Worm (Caenorhabditis elegans) whole organism, L2 larva: ENCODE data around the gene W02B12.1.
A peak's percentile ranks its signal among the peaks of the same experiment; 100 is the strongest.

Experiments
- C34F6.9 ChIP-seq: fragments of 150-350 bp; optimal IDR thresholded peaks from 2 replicates; lab custom pipeline; 2014; ENCODE audit warnings: missing biosample characterization, missing genetic modification characterization
- F13H6.1 ChIP-seq: sonication (generic microtip); optimal IDR thresholded peaks from 2 replicates; lab custom pipeline; 2016; ENCODE audit warnings: missing genetic modification characterization, missing compliant biosample characterization
- R02D3.7 ChIP-seq: fragments of 150-350 bp; optimal IDR thresholded peaks from 2 replicates; lab custom pipeline; 2014; ENCODE audit warnings: missing biosample characterization, missing genetic modification characterization
- Y55F3AM.14 ChIP-seq: fragments of 200-800 bp; sonication (Bioruptor generic); optimal IDR thresholded peaks from 2 replicates; lab custom pipeline; 2018; ENCODE audit warnings: mild to moderate bottlenecking, missing genetic modification characterization, missing compliant biosample characterization
- ZK546.5 ChIP-seq: sonication (generic microtip); optimal IDR thresholded peaks from 2 replicates; lab custom pipeline; 2017; ENCODE audit warnings: missing biosample characterization, missing genetic modification characterization
- alr-1 ChIP-seq: fragments of 150-350 bp; optimal IDR thresholded peaks from 2 replicates; lab custom pipeline; 2014; ENCODE audit warnings: missing biosample characterization, missing genetic modification characterization
- aly-2 ChIP-seq: fragments of 150-350 bp; optimal IDR thresholded peaks from 2 replicates; lab custom pipeline; 2014; ENCODE audit warnings: missing biosample characterization, missing genetic modification characterization
- ama-1 ChIP-seq: fragments of 150-350 bp; optimal IDR thresholded peaks from 2 replicates; lab custom pipeline; 2018; ENCODE audit warnings: inconsistent platforms
- blmp-1 ChIP-seq: sonication (generic microtip); optimal IDR thresholded peaks from 2 replicates; lab custom pipeline; 2017; ENCODE audit warnings: missing genetic modification characterization, mild to moderate bottlenecking, missing compliant biosample characterization, antibody characterized with exemption, moderate library complexity; ENCODE audit not compliant: insufficient read depth
- ceh-16 ChIP-seq: fragments of 150-350 bp; optimal IDR thresholded peaks from 2 replicates; lab custom pipeline; 2014; ENCODE audit warnings: missing biosample characterization, missing genetic modification characterization
- ceh-82 ChIP-seq: fragments of 150-350 bp; optimal IDR thresholded peaks from 2 replicates; lab custom pipeline; 2014; ENCODE audit warnings: missing biosample characterization, missing genetic modification characterization
- crh-2 ChIP-seq: sonication (generic microtip); optimal IDR thresholded peaks from 2 replicates; lab custom pipeline; 2017; ENCODE audit warnings: missing biosample characterization, missing genetic modification characterization
- dmd-4 ChIP-seq: sonication (generic microtip); optimal IDR thresholded peaks from 2 replicates; lab custom pipeline; 2017; ENCODE audit warnings: missing biosample characterization, missing genetic modification characterization
- elt-1 ChIP-seq: fragments of 150-350 bp; optimal IDR thresholded peaks from 2 replicates; lab custom pipeline; 2014; ENCODE audit warnings: missing biosample characterization, missing genetic modification characterization
- elt-3 ChIP-seq: sonication (generic microtip); optimal IDR thresholded peaks from 2 replicates; lab custom pipeline; 2017; ENCODE audit warnings: missing biosample characterization, missing genetic modification characterization
- fos-1 ChIP-seq: fragments of 150-350 bp; optimal IDR thresholded peaks from 2 replicates; lab custom pipeline; 2014; ENCODE audit warnings: missing biosample characterization, missing genetic modification characterization
- gmeb-1 ChIP-seq: fragments of 150-350 bp; optimal IDR thresholded peaks from 2 replicates; lab custom pipeline; 2014; ENCODE audit warnings: missing biosample characterization, missing genetic modification characterization
- lin-11 ChIP-seq: fragments of 150-350 bp; sonication (generic microtip); optimal IDR thresholded peaks from 2 replicates; lab custom pipeline; 2014; ENCODE audit warnings: missing biosample characterization, missing genetic modification characterization, inconsistent platforms, mixed read lengths
- lin-13 ChIP-seq: fragments of 150-350 bp; optimal IDR thresholded peaks from 2 replicates; lab custom pipeline; 2014; ENCODE audit warnings: missing biosample characterization, missing genetic modification reagents, missing genetic modification characterization
- lin-39 ChIP-seq: fragments of 150-350 bp; optimal IDR thresholded peaks from 2 replicates; lab custom pipeline; 2014; ENCODE audit warnings: missing biosample characterization, missing genetic modification reagents, missing genetic modification characterization
- lsy-2 ChIP-seq, 2 experiments: fragments of 150-350 bp in 1 of 2; sonication (generic microtip) in 1 of 2; optimal IDR thresholded peaks; 2 replicates each; lab custom pipeline; 2014 to 2017; ENCODE audit warnings: missing biosample characterization in 2 of 2, missing genetic modification characterization in 2 of 2
- mab-5 ChIP-seq: fragments of 150-350 bp; optimal IDR thresholded peaks from 2 replicates; lab custom pipeline; 2014; ENCODE audit warnings: missing biosample characterization, missing genetic modification characterization
- mbf-1 ChIP-seq: sonication (generic microtip); optimal IDR thresholded peaks from 2 replicates; lab custom pipeline; 2017; ENCODE audit warnings: missing biosample characterization, missing genetic modification characterization
- mdl-1 ChIP-seq, 2 experiments: fragments of 150-350 bp in 1 of 2; sonication (generic microtip) in 1 of 2; optimal IDR thresholded peaks; 2 replicates each; lab custom pipeline; 2017; ENCODE audit warnings: missing biosample characterization in 2 of 2, missing genetic modification characterization in 2 of 2
- nhr-10 ChIP-seq: sonication (generic microtip); optimal IDR thresholded peaks from 2 replicates; lab custom pipeline; 2017; ENCODE audit warnings: missing biosample characterization, missing genetic modification characterization
- nhr-11 ChIP-seq: fragments of 150-350 bp; optimal IDR thresholded peaks from 2 replicates; lab custom pipeline; 2014; ENCODE audit warnings: missing biosample characterization, missing genetic modification characterization
- nhr-129 ChIP-seq: fragments of 150-350 bp; optimal IDR thresholded peaks from 2 replicates; lab custom pipeline; 2014; ENCODE audit warnings: missing biosample characterization, missing genetic modification characterization
- nhr-21 ChIP-seq: fragments of 150-350 bp; optimal IDR thresholded peaks from 2 replicates; lab custom pipeline; 2014; ENCODE audit warnings: missing biosample characterization, missing genetic modification characterization
- nhr-23 ChIP-seq: fragments of 150-350 bp; optimal IDR thresholded peaks from 2 replicates; lab custom pipeline; 2014; ENCODE audit warnings: missing biosample characterization, missing genetic modification reagents, missing genetic modification characterization
- nhr-237 ChIP-seq: fragments of 150-350 bp; optimal IDR thresholded peaks from 2 replicates; lab custom pipeline; 2014; ENCODE audit warnings: missing biosample characterization, missing genetic modification characterization
- nhr-25 ChIP-seq: fragments of 150-350 bp; sonication (generic microtip); optimal IDR thresholded peaks from 3 replicates; lab custom pipeline; 2014; ENCODE audit warnings: missing biosample characterization, missing genetic modification characterization
- nhr-6 ChIP-seq: fragments of 150-350 bp; optimal IDR thresholded peaks from 2 replicates; lab custom pipeline; 2014; ENCODE audit warnings: missing biosample characterization, missing genetic modification characterization
- nhr-77 ChIP-seq: fragments of 150-350 bp; optimal IDR thresholded peaks from 2 replicates; lab custom pipeline; 2014; ENCODE audit warnings: missing biosample characterization, missing genetic modification characterization
- peb-1 ChIP-seq: fragments of 150-350 bp; optimal IDR thresholded peaks from 2 replicates; lab custom pipeline; 2014; ENCODE audit warnings: missing biosample characterization, missing genetic modification characterization
- sem-4 ChIP-seq: fragments of 150-350 bp; optimal IDR thresholded peaks from 2 replicates; lab custom pipeline; 2014; ENCODE audit warnings: missing biosample characterization, missing genetic modification reagents, missing genetic modification characterization
- skn-1 ChIP-seq: sonication (generic microtip); optimal IDR thresholded peaks from 2 replicates; lab custom pipeline; 2017; ENCODE audit warnings: missing biosample characterization, missing genetic modification characterization
- sma-3 ChIP-seq: sonication (generic microtip); optimal IDR thresholded peaks from 2 replicates; lab custom pipeline; 2016; ENCODE audit warnings: missing genetic modification reagents, missing genetic modification characterization, missing compliant biosample characterization
- sma-9 ChIP-seq, 2 experiments: fragments of 150-350 bp in 1 of 2; sonication (generic microtip) in 1 of 2; optimal IDR thresholded peaks; 2 replicates each; lab custom pipeline; 2014 to 2016; ENCODE audit warnings: missing genetic modification characterization in 2 of 2, mild to moderate bottlenecking in 1 of 2, missing biosample characterization in 1 of 2, missing compliant biosample characterization in 1 of 2, missing genetic modification reagents in 1 of 2, moderate library complexity in 1 of 2
- snpc-4 ChIP-seq: fragments of 150-350 bp; optimal IDR thresholded peaks from 2 replicates; lab custom pipeline; 2014; ENCODE audit warnings: missing biosample characterization, missing genetic modification characterization
- unc-39 ChIP-seq: fragments of 150-350 bp; optimal IDR thresholded peaks from 2 replicates; lab custom pipeline; 2014; ENCODE audit warnings: missing biosample characterization, missing genetic modification characterization
- unc-55 ChIP-seq: fragments of 150-350 bp; sonication (generic microtip); optimal IDR thresholded peaks from 3 replicates; lab custom pipeline; 2014; ENCODE audit warnings: missing biosample characterization, missing genetic modification reagents, missing genetic modification characterization
- zag-1 ChIP-seq: fragments of 150-350 bp; optimal IDR thresholded peaks from 2 replicates; lab custom pipeline; 2014; ENCODE audit warnings: missing biosample characterization, missing genetic modification characterization
- ztf-1 ChIP-seq: fragments of 200-800 bp; sonication (Bioruptor generic); conservative IDR thresholded peaks from 2 replicates; pipeline ENCODE4 v1.3.6; 2022; ENCODE audit warnings: missing genetic modification characterization, missing compliant biosample characterization
- ztf-11 ChIP-seq: sonication (generic microtip); optimal IDR thresholded peaks from 2 replicates; lab custom pipeline; 2017; ENCODE audit warnings: missing biosample characterization, missing genetic modification characterization
- ztf-4 ChIP-seq: fragments of 150-350 bp; optimal IDR thresholded peaks from 2 replicates; lab custom pipeline; 2014; ENCODE audit warnings: missing biosample characterization, missing genetic modification characterization

The W02B12.1 gene

ce11 chrII:11471916-11472315, 23.1 kb downstream of the W02B12.1 start, which contains the start of gene mfn-1:
TSS of gene mfn-1 (minus strand) at chrII:11472016.
- no peak for TF ChIP-seq ama-1 (lab: Kevin White, UChicago)
- no peak for TF ChIP-seq sem-4
- no peak for TF ChIP-seq alr-1 (tag; lab: Kevin White, UChicago)
- no peak for TF ChIP-seq unc-55
- no peak for TF ChIP-seq nhr-129 (tag; lab: Kevin White, UChicago)
- no peak for TF ChIP-seq lin-11 (tag; lab: Kevin White, UChicago)
- TF ChIP-seq sma-9 (GFP tag; optimal IDR thresholded peaks at IDR 0.05; lab: Kevin White, UChicago) = no peak
- no peak for TF ChIP-seq sma-9 (tag; optimal IDR thresholded peaks at IDR 0.05; lab: Kevin White, UChicago)

ce11 chrII:11472542-11472941, 23.7 kb downstream of the W02B12.1 start:
- TF ChIP-seq ztf-4 (tag; lab: Kevin White, UChicago) = no peak
- no peak for TF ChIP-seq unc-39
- peak; percentile 62 for TF ChIP-seq nhr-25
- no peak for TF ChIP-seq nhr-11
- TF ChIP-seq fos-1 (tag; lab: Kevin White, UChicago) = peak; percentile 81
- no peak for TF ChIP-seq F13H6.1
- TF ChIP-seq zag-1 (tag; lab: Kevin White, UChicago) = no peak
- TF ChIP-seq sem-4 = peak; percentile 21
- no peak for TF ChIP-seq ZK546.5 (tag; lab: Kevin White, UChicago)
- no peak for TF ChIP-seq ztf-1 (GFP tag; lab: Robert Waterston, UW)
- no peak for TF ChIP-seq snpc-4 (tag; lab: Kevin White, UChicago)
- TF ChIP-seq sma-9 (GFP tag; optimal IDR thresholded peaks at IDR 0.05; lab: Kevin White, UChicago) = peak; percentile 80
- TF ChIP-seq sma-9 (tag; optimal IDR thresholded peaks at IDR 0.05; lab: Kevin White, UChicago) = no peak
- no peak for TF ChIP-seq nhr-6
- TF ChIP-seq gmeb-1 = peak; percentile 25
- TF ChIP-seq nhr-21 (tag; lab: Kevin White, UChicago) = peak; percentile 79
- no peak for TF ChIP-seq ceh-16 (tag; lab: Kevin White, UChicago)
- TF ChIP-seq C34F6.9 = peak; percentile 21
- no peak for TF ChIP-seq unc-55
- no peak for TF ChIP-seq dmd-4 (tag; lab: Kevin White, UChicago)
- peak; percentile 95 for TF ChIP-seq blmp-1 (tag; lab: Kevin White, UChicago)
- TF ChIP-seq nhr-10 (tag; lab: Kevin White, UChicago) = no peak
- peak; percentile 53 for TF ChIP-seq sma-3
- TF ChIP-seq mbf-1 (tag; lab: Kevin White, UChicago) = no peak
- TF ChIP-seq Y55F3AM.14 = no peak
- TF ChIP-seq peb-1 (tag; lab: Kevin White, UChicago) = no peak
- TF ChIP-seq skn-1 (tag; lab: Kevin White, UChicago) = no peak
- TF ChIP-seq nhr-77 = no peak
- no peak for TF ChIP-seq nhr-237 (tag; lab: Kevin White, UChicago)
- no peak for TF ChIP-seq elt-3 (tag; lab: Kevin White, UChicago)
- no peak for TF ChIP-seq ama-1 (lab: Kevin White, UChicago)
- no peak for TF ChIP-seq lin-39 (tag; lab: Kevin White, UChicago)
- no peak for TF ChIP-seq elt-1 (tag; lab: Kevin White, UChicago)
- TF ChIP-seq crh-2 (tag; lab: Kevin White, UChicago) = peak; percentile 42
- no peak for TF ChIP-seq alr-1 (tag; lab: Kevin White, UChicago)
- TF ChIP-seq nhr-23 = no peak
- TF ChIP-seq ztf-11 (tag; lab: Kevin White, UChicago) = no peak
- TF ChIP-seq ceh-82 (tag; lab: Kevin White, UChicago) = no peak
- no peak for TF ChIP-seq lin-13 (GFP tag; lab: Kevin White, UChicago)
- TF ChIP-seq R02D3.7 (tag; lab: Kevin White, UChicago) = no peak
- TF ChIP-seq mdl-1 (tag; optimal IDR thresholded peaks at IDR 0.05; lab: Kevin White, UChicago) = peak in 1 of 2 experiments; percentile 55
- TF ChIP-seq lsy-2 (tag; optimal IDR thresholded peaks at IDR 0.05; lab: Kevin White, UChicago) = peak in 1 of 2 experiments; percentile 23
- TF ChIP-seq aly-2 (tag; lab: Kevin White, UChicago) = no peak
- no peak for TF ChIP-seq mab-5
- TF ChIP-seq nhr-129 (tag; lab: Kevin White, UChicago) = peak; percentile 36
